Worm (Caenorhabditis elegans): Measurements from ENCODE around the gene dna-2.
A peak's percentile ranks its signal among the peaks of the same experiment; 100 is the strongest.

dna-2 gene

ce11 chrII:11749490-11750172 is 28.6 kb upstream of the dna-2 start (continued):
- peak; percentile 20 for TF ChIP-seq ahr-1 (tag; optimal IDR thresholded peaks at IDR 0.05)
- TF ChIP-seq ets-4 (tag; optimal IDR thresholded peaks at IDR 0.05) = peak; percentile 78
- no peak for TF ChIP-seq hlh-15 (tag; optimal IDR thresholded peaks at IDR 0.05)
- no peak for TF ChIP-seq sox-4 (tag; optimal IDR thresholded peaks at IDR 0.05)
- no peak for TF ChIP-seq K09A11.1 (tag; optimal IDR thresholded peaks at IDR 0.05; ENCODE audit: insufficient read depth)
- TF ChIP-seq ceh-2 (tag; optimal IDR thresholded peaks at IDR 0.05) = peak; percentile 55
- TF ChIP-seq ttx-3 (tag; optimal IDR thresholded peaks at IDR 0.05) = no peak
- TF ChIP-seq ceh-48 (tag; optimal IDR thresholded peaks at IDR 0.05) = peak; percentile 93
- peak; percentile 84 for TF ChIP-seq unc-42 (tag; optimal IDR thresholded peaks at IDR 0.05)
- peak; percentile 82 for TF ChIP-seq F13H6.1 (tag; optimal IDR thresholded peaks at IDR 0.05)
- TF ChIP-seq ceh-18 (tag; optimal IDR thresholded peaks at IDR 0.05) = peak; percentile 99
- TF ChIP-seq ceh-9 (tag; optimal IDR thresholded peaks at IDR 0.05) = no peak
- TF ChIP-seq pha-4 (tag; optimal IDR thresholded peaks at IDR 0.05) = no peak
- peak; percentile 1 for TF ChIP-seq zip-5 (tag; optimal IDR thresholded peaks at IDR 0.05)
- peak; percentile 49 for TF ChIP-seq mec-3 (tag; optimal IDR thresholded peaks at IDR 0.05; ENCODE audit: borderline replicate concordance)
- TF ChIP-seq tbx-7 (tag; optimal IDR thresholded peaks at IDR 0.05) = peak; percentile 18
- TF ChIP-seq nhr-11 (tag; optimal IDR thresholded peaks at IDR 0.05) = no peak
- peak; percentile 94 for TF ChIP-seq ceh-34 (tag; optimal IDR thresholded peaks at IDR 0.05)

DNA sequence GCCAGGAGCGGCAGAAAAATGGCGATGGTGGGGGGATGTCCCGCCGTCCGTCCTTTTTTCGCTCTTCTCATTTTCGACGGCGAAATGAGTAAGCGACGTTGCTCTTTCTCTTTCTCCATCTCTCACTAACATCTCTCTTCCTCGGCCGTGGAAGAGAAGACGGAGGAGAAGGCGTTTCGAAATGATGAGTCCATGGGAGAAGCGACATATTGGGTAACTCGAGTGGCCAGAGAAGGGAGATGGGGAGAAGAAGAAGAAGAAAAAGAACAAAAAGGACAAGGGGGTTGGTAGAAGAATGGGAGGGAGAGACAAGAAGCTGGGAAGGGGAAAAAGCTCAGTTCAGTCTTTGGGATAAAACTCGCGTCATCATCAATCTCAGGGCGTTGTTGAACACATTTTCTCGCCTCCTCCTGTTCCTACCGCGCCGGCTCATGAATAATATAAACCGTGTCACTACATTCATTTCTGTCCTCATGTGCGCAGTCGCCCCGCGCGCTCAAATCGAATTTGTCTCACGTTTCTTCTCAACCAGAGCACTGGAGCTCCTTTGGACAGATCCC is 26.5 kb upstream of the dna-2 start:
- TF ChIP-seq pag-3 (tag; optimal IDR thresholded peaks at IDR 0.05; ENCODE audit: borderline replicate concordance) = peak; percentile 27
- TF ChIP-seq pha-2 (tag; optimal IDR thresholded peaks at IDR 0.05) = no peak
- no peak for TF ChIP-seq elt-2 (tag; optimal IDR thresholded peaks at IDR 0.05)
- TF ChIP-seq ceh-19 (GFP tag; optimal IDR thresholded peaks at IDR 0.05) = peak; percentile 60
- TF ChIP-seq nhr-232 (tag; optimal IDR thresholded peaks at IDR 0.05) = no peak
- peak; percentile 75 for TF ChIP-seq unc-42 (tag; optimal IDR thresholded peaks at IDR 0.05)
- TF ChIP-seq ceh-18 (tag; optimal IDR thresholded peaks at IDR 0.05) = peak; percentile 18
- peak; percentile 31 for TF ChIP-seq lim-6 (tag; optimal IDR thresholded peaks at IDR 0.05)
- peak; percentile 50 for TF ChIP-seq tbx-2 (tag; optimal IDR thresholded peaks at IDR 0.05)
- TF ChIP-seq rnt-1 (tag; optimal IDR thresholded peaks at IDR 0.05) = peak; percentile 4
- no peak for TF ChIP-seq tbx-7 (tag; optimal IDR thresholded peaks at IDR 0.05)
- no peak for TF ChIP-seq syd-9 (tag; optimal IDR thresholded peaks at IDR 0.05)
- TF ChIP-seq unc-55 (GFP tag; optimal IDR thresholded peaks at IDR 0.05) = peak; percentile 47
- no peak for TF ChIP-seq sox-4 (tag; optimal IDR thresholded peaks at IDR 0.05)
- peak; percentile 37 for TF ChIP-seq C08G9.2 (tag; optimal IDR thresholded peaks at IDR 0.05)
- no peak for TF ChIP-seq nhr-11 (tag; optimal IDR thresholded peaks at IDR 0.05)
- peak; percentile 35 for TF ChIP-seq ceh-14 (tag; optimal IDR thresholded peaks at IDR 0.05)
- TF ChIP-seq ceh-34 (tag; optimal IDR thresholded peaks at IDR 0.05) = peak; percentile 79
- peak; percentile 46 for TF ChIP-seq nfya-1 (tag; optimal IDR thresholded peaks at IDR 0.05)

DNA sequence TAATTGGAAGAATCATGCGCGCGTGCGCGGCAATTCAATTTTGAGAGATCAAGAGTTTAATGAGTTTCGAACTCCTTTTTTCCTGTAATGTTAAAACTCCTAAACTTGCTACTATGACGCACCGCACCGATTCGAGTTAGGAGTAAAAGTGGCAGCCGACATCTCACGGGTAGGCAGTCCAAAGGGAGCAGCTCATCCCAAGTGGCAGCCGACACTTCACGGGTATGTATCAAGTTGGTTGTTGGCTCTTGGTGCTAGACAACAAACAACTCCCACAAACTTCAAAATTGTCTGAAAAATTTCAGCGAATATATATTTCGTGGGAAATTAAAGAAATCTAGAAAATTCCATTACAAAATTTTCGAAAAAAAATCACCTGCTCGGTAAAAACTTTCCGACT is 25.0 kb upstream of the dna-2 start:
- no peak for TF ChIP-seq nhr-11 (tag; optimal IDR thresholded peaks at IDR 0.05)
- peak; percentile 28 for TF ChIP-seq unc-42 (tag; optimal IDR thresholded peaks at IDR 0.05)
- TF ChIP-seq pag-3 (tag; optimal IDR thresholded peaks at IDR 0.05; ENCODE audit: borderline replicate concordance) = no peak
- TF ChIP-seq unc-55 (GFP tag; optimal IDR thresholded peaks at IDR 0.05) = no peak
- TF ChIP-seq C38D4.7 (GFP tag; optimal IDR thresholded peaks at IDR 0.05) = no peak

DNA sequence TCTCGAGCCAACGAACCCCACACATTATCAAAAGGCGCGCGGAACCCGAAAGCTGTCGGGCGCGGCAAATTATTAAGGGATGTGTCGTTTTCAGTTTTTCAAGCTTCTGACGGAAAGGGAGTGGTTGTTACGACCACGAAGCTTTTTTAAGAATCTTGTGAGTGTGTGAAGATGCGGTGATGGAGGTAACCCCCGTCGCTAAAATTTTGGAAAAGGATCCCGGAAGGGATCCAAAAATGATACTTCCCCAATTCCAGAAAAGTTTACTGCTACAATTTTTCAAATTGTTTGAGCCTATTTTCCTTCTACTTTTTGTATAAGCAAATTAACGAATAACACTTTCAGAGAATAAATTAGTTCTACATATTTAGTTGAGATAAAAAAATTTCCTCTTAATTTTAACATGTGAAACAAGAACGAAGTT is 21.5 kb upstream of the dna-2 start:
- TF ChIP-seq hlh-13 (GFP tag; optimal IDR thresholded peaks at IDR 0.05) = no peak
- TF ChIP-seq ceh-30 (tag; optimal IDR thresholded peaks at IDR 0.05) = peak; percentile 96
